Fruit fly (Drosophila melanogaster) whole organism, wandering third instar larva: Measurements from ENCODE around the gene TBC1d7.

Experiments used
- Abd-B ChIP-seq: fragments of >200 bp; optimal IDR thresholded peaks from 2 replicates; lab custom pipeline; 2017; ENCODE audit warnings: missing biosample characterization, missing genetic modification characterization
- CG32264 ChIP-seq: fragments of 200-800 bp; sonication (Bioruptor generic); optimal IDR thresholded peaks from 2 replicates; lab custom pipeline; 2016; ENCODE audit warnings: missing biosample characterization, missing genetic modification characterization
- CG9705 ChIP-seq: fragments of 200-800 bp; sonication (Bioruptor generic); optimal IDR thresholded peaks from 2 replicates; lab custom pipeline; 2018; ENCODE audit warnings: missing biosample characterization, mild to moderate bottlenecking, missing genetic modification characterization
- CrebA ChIP-seq: fragments of 200-800 bp; sonication (Bioruptor generic); optimal IDR thresholded peaks from 2 replicates; lab custom pipeline; 2016; ENCODE audit warnings: missing biosample characterization, mild to moderate bottlenecking, missing genetic modification characterization, borderline replicate concordance
- Dfd ChIP-seq: fragments of >200 bp; optimal IDR thresholded peaks from 2 replicates; lab custom pipeline; 2017; ENCODE audit warnings: missing biosample characterization, missing genetic modification characterization
- Dif ChIP-seq: fragments of 200-275, 200-300 bp; sonication (Bioruptor generic); optimal IDR thresholded peaks from 2 replicates; lab custom pipeline; 2018; ENCODE audit warnings: missing biosample characterization, missing genetic modification characterization; ENCODE audit not compliant: partially characterized antibody
- GATAd ChIP-seq: sonication (Bioruptor generic); optimal IDR thresholded peaks from 2 replicates; lab custom pipeline; 2016; ENCODE audit warnings: missing biosample characterization, missing genetic modification characterization
- HLH106 ChIP-seq: fragments of 200-800 bp; optimal IDR thresholded peaks from 3 replicates; lab custom pipeline; 2019; ENCODE audit warnings: missing biosample characterization, mild to moderate bottlenecking, missing genetic modification characterization, moderate library complexity
- Hnf4 ChIP-seq: fragments of 200-800 bp; sonication (Bioruptor generic); optimal IDR thresholded peaks from 2 replicates; lab custom pipeline; 2016; ENCODE audit warnings: missing biosample characterization, mild to moderate bottlenecking, missing genetic modification characterization
- Hr78 ChIP-seq: fragments of >200 bp; optimal IDR thresholded peaks from 2 replicates; lab custom pipeline; 2017; ENCODE audit warnings: missing biosample characterization, missing genetic modification characterization
- Hr83 ChIP-seq: fragments of 200-300 bp; sonication (Bioruptor generic); optimal IDR thresholded peaks from 2 replicates; lab custom pipeline; 2016; ENCODE audit warnings: missing biosample characterization, mild to moderate bottlenecking, missing genetic modification characterization, moderate library complexity; ENCODE audit not compliant: poor library complexity, severe bottlenecking
- Jra ChIP-seq: sonication (Bioruptor generic); optimal IDR thresholded peaks from 2 replicates; lab custom pipeline; 2016; ENCODE audit warnings: missing biosample characterization, missing genetic modification characterization
- Mio ChIP-seq: sonication (Bioruptor generic); optimal IDR thresholded peaks from 2 replicates; lab custom pipeline; 2016; ENCODE audit warnings: missing biosample characterization, missing genetic modification characterization
- Myc ChIP-seq: fragments of >200 bp; optimal IDR thresholded peaks from 2 replicates; lab custom pipeline; 2017
- N ChIP-seq: fragments of >200 bp; optimal IDR thresholded peaks from 2 replicates; lab custom pipeline; 2018; ENCODE audit warnings: missing biosample characterization, missing external identifiers, missing genetic modification characterization
- OdsH ChIP-seq: fragments of 200-800 bp; sonication (Bioruptor generic); optimal IDR thresholded peaks from 2 replicates; lab custom pipeline; 2016; ENCODE audit warnings: missing biosample characterization, mild to moderate bottlenecking, missing genetic modification characterization
- Rel ChIP-seq, 2 experiments: fragments of 200-800 bp; sonication (Bioruptor generic) in 1 of 2; optimal IDR thresholded peaks; 2 replicates in 1 of 2; 3 replicates in 1 of 2; lab custom pipeline; 2016 to 2019; ENCODE audit warnings: mild to moderate bottlenecking in 2 of 2, missing biosample characterization in 2 of 2, missing genetic modification characterization in 2 of 2, moderate library complexity in 1 of 2
- Sp1 ChIP-seq: fragments of 200-800 bp; sonication (Bioruptor generic); optimal IDR thresholded peaks from 3 replicates; lab custom pipeline; 2019; ENCODE audit warnings: missing biosample characterization, mild to moderate bottlenecking, missing genetic modification characterization, moderate library complexity
- Vsx2 ChIP-seq: fragments of 200-300, 225-300 bp; sonication (Bioruptor generic); optimal IDR thresholded peaks from 2 replicates; lab custom pipeline; 2018; ENCODE audit warnings: missing biosample characterization, missing genetic modification characterization; ENCODE audit not compliant: partially characterized antibody
- br ChIP-seq: fragments of 200-800 bp; sonication (Bioruptor generic); optimal IDR thresholded peaks from 2 replicates; lab custom pipeline; 2016; ENCODE audit warnings: missing biosample characterization, missing genetic modification characterization
- brk ChIP-seq: fragments of 200-800 bp; sonication (Bioruptor generic); optimal IDR thresholded peaks from 2 replicates; lab custom pipeline; 2016; ENCODE audit warnings: missing biosample characterization, mild to moderate bottlenecking, missing genetic modification characterization
- dl ChIP-seq, 2 experiments: fragments of 175-275, 200-275 bp in 1 of 2; fragments of 200-275 bp in 1 of 2; sonication (Bioruptor generic); optimal IDR thresholded peaks; lab custom pipeline; 2018; ENCODE audit warnings: mild to moderate bottlenecking in 2 of 2, missing biosample characterization in 2 of 2, missing genetic modification characterization in 2 of 2, moderate library complexity in 2 of 2; ENCODE audit not compliant: partially characterized antibody in 2 of 2, insufficient read depth in 1 of 2
- dmrt93B ChIP-seq: fragments of 200-800 bp; sonication (Bioruptor generic); optimal IDR thresholded peaks from 2 replicates; lab custom pipeline; 2018; ENCODE audit warnings: missing biosample characterization, mild to moderate bottlenecking, missing genetic modification characterization
- dsf ChIP-seq: sonication (Bioruptor generic); optimal IDR thresholded peaks from 2 replicates; lab custom pipeline; 2016; ENCODE audit warnings: missing biosample characterization, missing genetic modification characterization, borderline replicate concordance
- ey ChIP-seq: fragments of 200-800 bp; sonication (Bioruptor generic); optimal IDR thresholded peaks from 2 replicates; lab custom pipeline; 2016; ENCODE audit warnings: missing biosample characterization, missing genetic modification characterization
- foxo ChIP-seq, 2 experiments: fragments of 200-800 bp; sonication (Bioruptor generic); optimal IDR thresholded peaks; 2 replicates in 1 of 2; 3 replicates in 1 of 2; lab custom pipeline; 2016 to 2017; ENCODE audit warnings: missing biosample characterization in 2 of 2, missing genetic modification characterization in 2 of 2
- fru ChIP-seq: fragments of 200-800 bp; sonication (Bioruptor generic); optimal IDR thresholded peaks from 3 replicates; lab custom pipeline; 2016; ENCODE audit warnings: missing biosample characterization, mild to moderate bottlenecking, missing genetic modification characterization
- h ChIP-seq: fragments of 200-800 bp; sonication (Bioruptor generic); optimal IDR thresholded peaks from 3 replicates; lab custom pipeline; 2016; ENCODE audit warnings: missing biosample characterization, mild to moderate bottlenecking, missing genetic modification characterization
- jim ChIP-seq: fragments of 175-275, 200-325 bp; sonication (Bioruptor generic); optimal IDR thresholded peaks from 2 replicates; lab custom pipeline; 2016; ENCODE audit warnings: missing biosample characterization, mild to moderate bottlenecking, missing genetic modification characterization
- lola ChIP-seq: fragments of >200 bp; optimal IDR thresholded peaks from 2 replicates; lab custom pipeline; 2017; ENCODE audit warnings: missing biosample characterization, missing genetic modification characterization
- pan ChIP-seq: fragments of >200 bp; optimal IDR thresholded peaks from 2 replicates; lab custom pipeline; 2017
- psq ChIP-seq: fragments of 200-800 bp; sonication (Bioruptor generic); optimal IDR thresholded peaks from 3 replicates; lab custom pipeline; 2017; ENCODE audit warnings: missing biosample characterization, mild to moderate bottlenecking, missing genetic modification characterization, moderate library complexity
- rgr ChIP-seq: fragments of 200-800 bp; sonication (Bioruptor generic); optimal IDR thresholded peaks from 3 replicates; lab custom pipeline; 2016; ENCODE audit warnings: missing biosample characterization, mild to moderate bottlenecking, missing genetic modification characterization
- sage ChIP-seq: fragments of 200-800 bp; sonication (Bioruptor generic); optimal IDR thresholded peaks from 2 replicates; lab custom pipeline; 2016; ENCODE audit warnings: missing biosample characterization, mild to moderate bottlenecking, missing genetic modification characterization
- sv ChIP-seq: fragments of 200-800 bp; sonication (Bioruptor generic); optimal IDR thresholded peaks from 3 replicates; lab custom pipeline; 2016; ENCODE audit warnings: missing biosample characterization, missing genetic modification characterization
- tai ChIP-seq: sonication (Bioruptor generic); optimal IDR thresholded peaks from 2 replicates; lab custom pipeline; 2016; ENCODE audit warnings: missing biosample characterization, missing genetic modification characterization
- usp ChIP-seq: fragments of >200 bp; optimal IDR thresholded peaks from 2 replicates; lab custom pipeline; 2017; ENCODE audit warnings: missing biosample characterization, missing genetic modification characterization
- woc ChIP-seq: sonication (Bioruptor generic); optimal IDR thresholded peaks from 2 replicates; lab custom pipeline; 2016; ENCODE audit warnings: missing biosample characterization, mild to moderate bottlenecking, missing genetic modification characterization

TBC1d7 gene

DNA sequence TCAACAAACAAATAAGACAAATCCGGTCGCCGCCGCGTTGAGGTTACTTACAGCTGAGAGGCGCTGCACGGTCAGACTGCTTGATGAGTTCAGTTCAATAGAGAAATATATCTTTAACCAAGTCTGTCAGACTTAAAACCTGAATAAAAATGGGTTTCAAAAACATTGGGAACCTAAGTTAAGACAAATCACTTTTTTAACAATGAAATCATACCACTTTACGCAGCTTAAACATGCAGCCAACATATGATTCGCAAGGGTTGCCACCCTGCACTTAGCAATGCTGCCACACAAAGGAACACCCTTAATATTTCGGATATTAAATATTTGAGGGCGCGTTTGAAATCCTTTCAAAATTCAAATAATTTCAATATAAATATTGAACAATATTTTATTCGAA, 27.1 kb downstream of the TBC1d7 start, which contains the start of gene CG5515 (continued):
- TF ChIP-seq sage (GFP tag; lab: Kevin White, UChicago) (peak; percentile 10), Hr83 (no peak), fru (GFP tag; lab: Kevin White, UChicago) (no peak), Jra (GFP tag; lab: Kevin White, UChicago) (peak; percentile 64)
- TF ChIP-seq, all 38 proteins: peak for 19

- TF ChIP-seq Abd-B (no peak), CG32264 (GFP tag; lab: Kevin White, UChicago) (peak; percentile 77), Dfd (no peak), Hnf4 (GFP tag; lab: Kevin White, UChicago) (peak; percentile 93), dmrt93B (GFP tag; lab: Kevin White, UChicago) (peak; percentile 93), fru (GFP tag; lab: Kevin White, UChicago) (peak; percentile 94), ey (peak; percentile 93), rgr (GFP tag; lab: Kevin White, UChicago) (peak; percentile 95), tai (no peak), OdsH (GFP tag; lab: Kevin White, UChicago) (peak; percentile 94), Rel (GFP tag; optimal IDR thresholded peaks at IDR 0.05; lab: Kevin White, UChicago) (peak; percentile 20), Rel (tag; optimal IDR thresholded peaks at IDR 0.05; lab: Kevin White, UChicago) (peak; percentile 84), sage (GFP tag; lab: Kevin White, UChicago) (peak; percentile 86), CrebA (GFP tag; lab: Kevin White, UChicago) (no peak), HLH106 (peak; percentile 98), usp (no peak), Dif (GFP tag; lab: Kevin White, UChicago) (no peak), sv (GFP tag; lab: Kevin White, UChicago) (peak; percentile 88), pan (lab: Kevin White, UChicago) (no peak), foxo (GFP tag; optimal IDR thresholded peaks at IDR 0.05; lab: Kevin White, UChicago) (peak in 1 of 2 experiments; percentile 97), h (GFP tag; lab: Kevin White, UChicago) (peak; percentile 95), Hr83 (peak; percentile 48), lola (GFP tag; lab: Kevin White, UChicago) (no peak), jim (peak; percentile 1), CG9705 (GFP tag; lab: Kevin White, UChicago) (peak; percentile 96), dl (GFP tag; optimal IDR thresholded peaks at IDR 0.05; lab: Kevin White, UChicago; ENCODE audit: insufficient read depth in 1 of 2, partially characterized antibody in 2 of 2) (no peak), brk (GFP tag; lab: Kevin White, UChicago) (no peak), Sp1 (GFP tag; lab: Kevin White, UChicago) (peak; percentile 94), Vsx2 (GFP tag; lab: Kevin White, UChicago) (peak; percentile 48), br (GFP tag; lab: Kevin White, UChicago) (peak; percentile 89), dsf (GFP tag; lab: Kevin White, UChicago) (peak; percentile 84), GATAd (GFP tag; lab: Kevin White, UChicago) (peak; percentile 83), Jra (GFP tag; lab: Kevin White, UChicago) (peak; percentile 85), Mio (GFP tag; lab: Kevin White, UChicago) (peak; percentile 58), Myc (lab: Kevin White, UChicago) (no peak), woc (peak; percentile 95), psq (GFP tag; lab: Kevin White, UChicago) (peak; percentile 90), Hr78 (GFP tag; lab: Kevin White, UChicago) (no peak), N (no peak)
Measured at dm6 chr3R:24193373-24193879, 31.9 kb downstream of the TBC1d7 start, which contains the start of the genes SMC6 and CG6204. Gene SMC6 (minus strand): TSS chr3R:24193423. Gene CG6204 (plus strand): TSS chr3R:24193832.

- TF ChIP-seq CG32264 (GFP tag; lab: Kevin White, UChicago) (no peak), fru (GFP tag; lab: Kevin White, UChicago) (no peak), brk (GFP tag; lab: Kevin White, UChicago) (no peak), Sp1 (GFP tag; lab: Kevin White, UChicago) (no peak), tai (no peak), usp (no peak), CrebA (GFP tag; lab: Kevin White, UChicago) (no peak)
Measured at dm6 chr3R:24202723-24203122, 41.2 kb downstream of the TBC1d7 start.
